Worm (Caenorhabditis elegans) whole organism, young adult: Measurements from ENCODE around the gene mcm-6.

Experiments
- B0019.2 ChIP-seq: fragments of 200-800 bp; sonication (Bioruptor generic); conservative IDR thresholded peaks from 2 replicates; pipeline ENCODE4 v1.3.6; 2022; ENCODE audit warnings: missing genetic modification reagents, missing genetic modification characterization, missing compliant biosample characterization
- B0336.3 ChIP-seq: fragments of 200-800 bp; sonication (Bioruptor generic); IDR thresholded peaks from 2 replicates; pipeline ENCODE4 v1.3.6; 2022; ENCODE audit warnings: missing genetic modification characterization, missing compliant biosample characterization
- C06A6.2 ChIP-seq: fragments of 200-800 bp; sonication (Bioruptor generic); conservative IDR thresholded peaks from 2 replicates; pipeline ENCODE4 v1.3.6; 2022; ENCODE audit warnings: missing genetic modification characterization, missing compliant biosample characterization
- F22D6.2 ChIP-seq: sonication (generic microtip); optimal IDR thresholded peaks from 2 replicates; lab custom pipeline; 2016; ENCODE audit warnings: mild to moderate bottlenecking, missing genetic modification characterization, missing compliant biosample characterization
- F39B2.1 ChIP-seq: fragments of 200-800 bp; sonication (Bioruptor generic); IDR thresholded peaks from 2 replicates; pipeline ENCODE4 v1.3.6; 2022; ENCODE audit warnings: missing genetic modification reagents, missing genetic modification characterization, missing compliant biosample characterization
- F49E8.2 ChIP-seq: sonication (generic microtip); optimal IDR thresholded peaks from 3 replicates; lab custom pipeline; 2017; ENCODE audit warnings: missing genetic modification characterization, mild to moderate bottlenecking, missing compliant biosample characterization, antibody characterized with exemption, moderate library complexity; ENCODE audit not compliant: insufficient read depth
- F55B11.4 ChIP-seq: sonication (generic microtip); optimal IDR thresholded peaks from 2 replicates; lab custom pipeline; 2016; ENCODE audit warnings: missing compliant biosample characterization, missing genetic modification characterization, borderline replicate concordance; ENCODE audit not compliant: insufficient read depth
- K12H6.12 ChIP-seq: fragments of 200-800 bp; sonication (Bioruptor generic); optimal IDR thresholded peaks from 2 replicates; lab custom pipeline; 2018; ENCODE audit warnings: mild to moderate bottlenecking, missing genetic modification characterization, missing compliant biosample characterization
- Y53G8AR.9 ChIP-seq: fragments of 200-800 bp; sonication (Bioruptor generic); conservative IDR thresholded peaks from 2 replicates; pipeline ENCODE4 v1.3.6; 2022; ENCODE audit warnings: missing genetic modification reagents, missing genetic modification characterization, missing compliant biosample characterization
- Y95B8A.8 ChIP-seq: fragments of 200-800 bp; sonication (Bioruptor generic); IDR thresholded peaks from 2 replicates; pipeline ENCODE4 v1.3.6; 2022; ENCODE audit warnings: missing genetic modification reagents, missing genetic modification characterization, missing compliant biosample characterization
- akir-1 ChIP-seq: fragments of 200-800 bp; sonication (Bioruptor generic); optimal IDR thresholded peaks from 2 replicates; lab custom pipeline; 2018; ENCODE audit warnings: mild to moderate bottlenecking, missing genetic modification characterization, moderate library complexity, missing compliant biosample characterization
- athp-1 ChIP-seq: sonication (generic microtip); optimal IDR thresholded peaks from 2 replicates; lab custom pipeline; 2017; ENCODE audit warnings: mild to moderate bottlenecking, missing genetic modification characterization, missing compliant biosample characterization
- bed-1 ChIP-seq: fragments of 200-800 bp; sonication (Bioruptor generic); IDR thresholded peaks from 2 replicates; pipeline ENCODE4 v1.3.6; 2022; ENCODE audit warnings: missing genetic modification reagents, missing genetic modification characterization, missing compliant biosample characterization
- ccch-3 ChIP-seq: fragments of 200-800 bp; sonication (Bioruptor generic); optimal IDR thresholded peaks from 2 replicates; lab custom pipeline; 2018; ENCODE audit warnings: mild to moderate bottlenecking, missing genetic modification characterization, missing compliant biosample characterization
- cebp-1 ChIP-seq, 2 experiments: fragments of 200-800 bp in 1 of 2; sonication (Bioruptor generic) in 1 of 2; sonication (generic microtip) in 1 of 2; IDR thresholded peaks in 1 of 2; optimal IDR thresholded peaks in 1 of 2; 2 replicates each; pipeline versions ENCODE4 v1.3.6 to Lab custom; 2017 to 2022; ENCODE audit warnings: missing compliant biosample characterization in 2 of 2, missing genetic modification characterization in 2 of 2, mild to moderate bottlenecking in 1 of 2, missing genetic modification reagents in 1 of 2, moderate library complexity in 1 of 2
- ceh-100 ChIP-seq: fragments of 200-800 bp; sonication (Bioruptor generic); IDR thresholded peaks from 2 replicates; pipeline ENCODE4 v1.3.6; 2022; ENCODE audit warnings: missing genetic modification reagents, missing genetic modification characterization, missing compliant biosample characterization
- ceh-79 ChIP-seq: sonication (generic microtip); optimal IDR thresholded peaks from 2 replicates; lab custom pipeline; 2017; ENCODE audit warnings: mild to moderate bottlenecking, missing genetic modification characterization, missing compliant biosample characterization
- dox-1 ChIP-seq: fragments of 200-800 bp; sonication (Bioruptor generic); IDR thresholded peaks from 2 replicates; pipeline ENCODE4 v1.3.6; 2022; ENCODE audit warnings: missing genetic modification reagents, missing genetic modification characterization, missing compliant biosample characterization
- dpff-1 ChIP-seq: sonication (generic microtip); optimal IDR thresholded peaks from 2 replicates; lab custom pipeline; 2017; ENCODE audit warnings: mild to moderate bottlenecking, missing genetic modification characterization, missing compliant biosample characterization
- dpl-1 ChIP-seq: fragments of 150-350 bp; optimal IDR thresholded peaks from 2 replicates; lab custom pipeline; 2014; ENCODE audit warnings: missing biosample characterization, missing genetic modification reagents, missing genetic modification characterization
- egl-18 ChIP-seq: fragments of 200-800 bp; sonication (Bioruptor generic); IDR thresholded peaks from 2 replicates; pipeline ENCODE4 v1.3.6; 2022; ENCODE audit warnings: missing genetic modification reagents, missing genetic modification characterization, missing compliant biosample characterization
- ekl-4 ChIP-seq: fragments of 200-800 bp; sonication (Bioruptor generic); IDR thresholded peaks from 2 replicates; pipeline ENCODE4 v1.3.6; 2022; ENCODE audit warnings: missing genetic modification reagents, missing genetic modification characterization, missing compliant biosample characterization
- him-1 ChIP-seq: sonication (generic microtip); optimal IDR thresholded peaks from 2 replicates; lab custom pipeline; 2016; ENCODE audit warnings: missing genotype, missing genetic modification reagents, missing genetic modification characterization, missing compliant biosample characterization
- hmg-1.2 ChIP-seq: fragments of 200-800 bp; sonication (Bioruptor generic); IDR thresholded peaks from 2 replicates; pipeline ENCODE4 v1.3.6; 2022; ENCODE audit warnings: missing genetic modification reagents, missing genetic modification characterization, missing compliant biosample characterization
- hmg-20 ChIP-seq: fragments of 200-800 bp; sonication (Bioruptor generic); IDR thresholded peaks from 2 replicates; pipeline ENCODE4 v1.3.6; 2022; ENCODE audit warnings: missing genetic modification reagents, missing genetic modification characterization, missing compliant biosample characterization
- hrde-1 ChIP-seq: sonication (generic microtip); optimal IDR thresholded peaks from 2 replicates; lab custom pipeline; 2016; ENCODE audit warnings: missing genetic modification characterization, mild to moderate bottlenecking, missing compliant biosample characterization, moderate library complexity, missing genotype, missing genetic modification reagents, borderline replicate concordance
- hsf-1 ChIP-seq: fragments of 200-800 bp; sonication (Bioruptor generic); IDR thresholded peaks from 2 replicates; pipeline ENCODE4 v1.3.6; 2022; ENCODE audit warnings: missing genetic modification reagents, missing genetic modification characterization, missing compliant biosample characterization
- lin-26 ChIP-seq: fragments of 200-800 bp; sonication (Bioruptor generic); IDR thresholded peaks from 2 replicates; pipeline ENCODE4 v1.3.6; 2022; ENCODE audit warnings: missing genetic modification reagents, missing genetic modification characterization, missing compliant biosample characterization
- lin-35 ChIP-seq, 3 experiments: fragments of 150-350 bp in 2 of 3; sonication (generic microtip) in 1 of 3; optimal IDR thresholded peaks; 2 replicates each; lab custom pipeline; 2014 to 2018; ENCODE audit warnings: missing biosample characterization in 3 of 3, missing genetic modification characterization in 3 of 3, missing genetic modification reagents in 3 of 3
- lin-40 ChIP-seq: sonication (generic microtip); optimal IDR thresholded peaks from 2 replicates; lab custom pipeline; 2016; ENCODE audit warnings: missing genetic modification characterization, mild to moderate bottlenecking, missing compliant biosample characterization, missing genotype, missing genetic modification reagents
- madf-10 ChIP-seq: sonication (generic microtip); optimal IDR thresholded peaks from 2 replicates; lab custom pipeline; 2016; ENCODE audit warnings: mild to moderate bottlenecking, missing genetic modification characterization, missing compliant biosample characterization
- madf-3 ChIP-seq: fragments of 200-800 bp; sonication (Bioruptor generic); IDR thresholded peaks from 2 replicates; pipeline ENCODE4 v1.3.6; 2022; ENCODE audit warnings: missing genetic modification reagents, missing genetic modification characterization, missing compliant biosample characterization
- madf-6 ChIP-seq: fragments of 200-800 bp; sonication (Bioruptor generic); IDR thresholded peaks from 2 replicates; pipeline ENCODE4 v1.3.6; 2022; ENCODE audit warnings: missing genetic modification reagents, missing genetic modification characterization, missing compliant biosample characterization
- mxl-1 ChIP-seq: sonication (generic microtip); optimal IDR thresholded peaks from 2 replicates; lab custom pipeline; 2016; ENCODE audit warnings: missing genetic modification characterization, missing compliant biosample characterization
- nfya-2 ChIP-seq: fragments of 200-800 bp; sonication (Bioruptor generic); IDR thresholded peaks from 2 replicates; pipeline ENCODE4 v1.3.6; 2022; ENCODE audit warnings: missing genetic modification reagents, missing genetic modification characterization, missing compliant biosample characterization
- nhr-120 ChIP-seq: fragments of 200-800 bp; sonication (Bioruptor generic); IDR thresholded peaks from 2 replicates; pipeline ENCODE4 v1.3.6; 2022; ENCODE audit warnings: missing genetic modification characterization, missing compliant biosample characterization
- nhr-80 ChIP-seq: sonication (generic microtip); optimal IDR thresholded peaks from 2 replicates; lab custom pipeline; 2016; ENCODE audit warnings: missing genetic modification characterization, missing compliant biosample characterization
- rcor-1 ChIP-seq: fragments of 200-800 bp; sonication (Bioruptor generic); IDR thresholded peaks from 2 replicates; pipeline ENCODE4 v1.3.6; 2022; ENCODE audit warnings: missing genetic modification reagents, missing genetic modification characterization, missing compliant biosample characterization
- snpc-1.1 ChIP-seq: sonication (generic microtip); optimal IDR thresholded peaks from 2 replicates; lab custom pipeline; 2017; ENCODE audit warnings: missing genetic modification characterization, mild to moderate bottlenecking, missing compliant biosample characterization, antibody characterized with exemption, moderate library complexity, missing genotype, missing genetic modification reagents; ENCODE audit not compliant: insufficient read depth
- snpc-3.4 ChIP-seq: sonication (generic microtip); optimal IDR thresholded peaks from 2 replicates; lab custom pipeline; 2017; ENCODE audit warnings: missing genetic modification characterization, mild to moderate bottlenecking, missing compliant biosample characterization, antibody characterized with exemption, moderate library complexity, missing genotype, missing genetic modification reagents
- snpc-4 ChIP-seq, 5 experiments: fragments of 150-350 bp in 1 of 5; sonication (generic microtip) in 4 of 5; optimal IDR thresholded peaks; 2 replicates each; lab custom pipeline; 2014 to 2018; ENCODE audit warnings: missing genetic modification characterization in 5 of 5, missing biosample characterization in 3 of 5, antibody characterized with exemption in 2 of 5, mild to moderate bottlenecking in 2 of 5, missing compliant biosample characterization in 2 of 5, missing genotype in 2 of 5, moderate library complexity in 2 of 5, missing genetic modification reagents in 1 of 5
- tlf-1 ChIP-seq: fragments of 200-800 bp; sonication (Bioruptor generic); optimal IDR thresholded peaks from 2 replicates; lab custom pipeline; 2018; ENCODE audit warnings: mild to moderate bottlenecking, missing genetic modification characterization, missing compliant biosample characterization
- ztf-25 ChIP-seq: fragments of 200-800 bp; sonication (Bioruptor generic); IDR thresholded peaks from 2 replicates; pipeline ENCODE4 v1.3.6; 2022; ENCODE audit warnings: missing genetic modification reagents, missing genetic modification characterization, missing compliant biosample characterization
- ztf-26 ChIP-seq: sonication (generic microtip); optimal IDR thresholded peaks from 2 replicates; lab custom pipeline; 2017; ENCODE audit warnings: missing genetic modification characterization, missing compliant biosample characterization
- ztf-28 ChIP-seq: fragments of 200-800 bp; sonication (Bioruptor generic); IDR thresholded peaks from 2 replicates; pipeline ENCODE4 v1.3.6; 2022; ENCODE audit warnings: missing genetic modification reagents, missing genetic modification characterization, missing compliant biosample characterization
- ztf-3 ChIP-seq: fragments of 200-800 bp; sonication (Bioruptor generic); optimal IDR thresholded peaks from 2 replicates; lab custom pipeline; 2018; ENCODE audit warnings: mild to moderate bottlenecking, missing genetic modification characterization, missing compliant biosample characterization

mcm-6 gene

DNA sequence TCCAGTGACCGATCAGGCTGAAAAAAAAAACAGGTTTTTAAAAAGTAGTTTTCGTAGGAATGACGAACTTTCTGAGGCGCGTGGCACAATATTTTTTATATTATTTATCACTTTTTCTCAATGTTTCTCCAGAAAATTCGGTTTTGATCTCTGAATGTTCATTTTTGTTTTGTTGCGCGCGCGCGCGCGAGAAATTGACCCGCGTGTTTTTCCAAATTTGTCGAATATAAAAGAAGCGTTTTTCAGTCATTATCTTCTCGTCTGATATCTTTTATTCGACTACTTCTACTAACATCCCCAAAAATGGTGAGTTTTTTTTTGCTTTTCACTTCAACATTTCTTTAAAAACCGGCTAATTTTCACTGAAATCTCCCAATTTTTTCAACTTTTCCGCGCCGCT lies 35.3 kb upstream of the mcm-6 start, which contains the start of gene rmd-1 (continued):
- TF ChIP-seq snpc-1.1 (tag; lab: Kevin White, UChicago) (no peak), Y53G8AR.9 (GFP tag; lab: Robert Waterston, UW) (no peak), dox-1 (peak; percentile 41), egl-18 (GFP tag; lab: Robert Waterston, UW) (no peak), him-1 (no peak), ekl-4 (peak; percentile 9; the same call in 1 of the 2 replicates), rcor-1 (GFP tag; lab: Robert Waterston, UW) (peak; percentile 42; the same call in 1 of the 2 replicates), F49E8.2 (tag; lab: Kevin White, UChicago) (no peak), F39B2.1 (no peak), lin-35 (GFP tag; optimal IDR thresholded peaks at IDR 0.05; lab: Kevin White, UChicago) (peak in 2 of 3 experiments; percentile 2 to 13), ztf-25 (GFP tag; lab: Robert Waterston, UW) (no peak), lin-40 (no peak), madf-10 (no peak), nhr-120 (GFP tag; lab: Robert Waterston, UW) (no peak), Y95B8A.8 (GFP tag; lab: Robert Waterston, UW) (0 out of 2 replicates have a peak, but pooled peaks have one; percentile 40), hrde-1 (tag; lab: Kevin White, UChicago) (no peak), nfya-2 (GFP tag; lab: Robert Waterston, UW) (no peak), cebp-1 (GFP tag; IDR thresholded peaks at IDR 0.05; lab: Robert Waterston, UW) (no peak), cebp-1 (tag; optimal IDR thresholded peaks at IDR 0.05; lab: Kevin White, UChicago) (no peak), ztf-26 (tag; lab: Kevin White, UChicago) (no peak), F55B11.4 (no peak), C06A6.2 (GFP tag; lab: Robert Waterston, UW) (no peak), ztf-28 (GFP tag; lab: Robert Waterston, UW) (no peak), athp-1 (tag; lab: Kevin White, UChicago) (no peak), hmg-1.2 (GFP tag; lab: Robert Waterston, UW) (peak; percentile 17; the same call in 1 of the 2 replicates), lin-26 (GFP tag; lab: Robert Waterston, UW) (no peak), snpc-3.4 (tag; lab: Kevin White, UChicago) (peak; percentile 71), ceh-79 (tag; lab: Kevin White, UChicago) (no peak), akir-1 (GFP tag; lab: Kevin White, UChicago) (no peak), F22D6.2 (tag; lab: Kevin White, UChicago) (no peak), snpc-4 (GFP tag; optimal IDR thresholded peaks at IDR 0.05; lab: Kevin White, UChicago) (no peak), snpc-4 (tag; optimal IDR thresholded peaks at IDR 0.05; lab: Kevin White, UChicago) (no peak), tlf-1 (GFP tag; lab: Kevin White, UChicago) (peak; percentile 8)

DNA sequence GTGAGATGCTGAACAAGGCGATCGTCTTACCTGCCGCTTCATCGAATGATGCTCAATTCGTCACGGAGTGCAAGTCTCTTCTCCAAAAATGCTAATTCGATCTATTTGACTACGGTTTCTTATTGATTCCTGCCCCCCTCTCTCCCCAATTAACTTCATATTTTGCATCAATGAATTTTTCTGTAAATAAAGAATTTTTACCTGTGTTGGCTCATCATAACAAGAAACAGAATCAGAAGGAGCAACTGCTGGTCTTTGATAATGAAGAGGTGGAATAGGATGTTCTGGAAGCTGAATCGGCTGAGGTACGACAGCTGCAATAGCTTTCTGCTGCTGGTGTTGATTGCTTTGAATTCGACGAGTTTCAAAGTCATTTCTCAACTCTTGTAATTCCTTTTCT lies 34.0 kb upstream of the mcm-6 start:
- TF ChIP-seq lin-26 (GFP tag; lab: Robert Waterston, UW) (peak; percentile 38; the same call in 1 of the 2 replicates), nhr-80 (tag; lab: Kevin White, UChicago) (no peak), ztf-3 (GFP tag; lab: Kevin White, UChicago) (no peak), dpff-1 (tag; lab: Kevin White, UChicago) (no peak), ztf-25 (GFP tag; lab: Robert Waterston, UW) (0 out of 2 replicates have a peak, but pooled peaks have one; percentile 36), B0336.3 (GFP tag; lab: Robert Waterston, UW) (peak; percentile 51; the same call in 1 of the 2 replicates), ceh-100 (peak; percentile 46; the same call in 1 of the 2 replicates), madf-3 (GFP tag; lab: Robert Waterston, UW) (peak; percentile 44; the same call in 1 of the 2 replicates), ccch-3 (no peak), hsf-1 (GFP tag; lab: Robert Waterston, UW) (0 out of 2 replicates have a peak, but pooled peaks have one; percentile 58), madf-6 (peak; percentile 49), dpl-1 (no peak), bed-1 (GFP tag; lab: Robert Waterston, UW) (no peak), mxl-1 (tag; lab: Kevin White, UChicago) (no peak), hmg-20 (GFP tag; lab: Robert Waterston, UW) (no peak), ceh-79 (tag; lab: Kevin White, UChicago) (peak; percentile 47), hmg-1.2 (GFP tag; lab: Robert Waterston, UW) (peak; percentile 15; the same call in 1 of the 2 replicates), K12H6.12 (no peak), B0019.2 (GFP tag; lab: Robert Waterston, UW) (no peak)
